Fruit fly (Drosophila melanogaster) Kc167 (cell line): ENCODE data around the gene CG32137.

ENCODE experiments used
- Myc ChIP-seq: fragments of >200 bp; optimal IDR thresholded peaks from 2 replicates; lab custom pipeline; 2017; ENCODE audit warnings: missing external identifiers
- insv ChIP-seq: fragments of >200 bp; optimal IDR thresholded peaks from 3 replicates; lab custom pipeline; 2018; ENCODE audit warnings: missing external identifiers
- psq ChIP-seq: fragments of >200 bp; optimal IDR thresholded peaks from 2 replicates; lab custom pipeline; 2017; ENCODE audit warnings: missing external identifiers
- ttk ChIP-seq: sonication (Bioruptor generic); optimal IDR thresholded peaks from 2 replicates; lab custom pipeline; 2017; ENCODE audit warnings: missing external identifiers

- TF ChIP-seq Myc (lab: Kevin White, UChicago) (no peak), psq (lab: Kevin White, UChicago) (no peak), ttk (lab: Kevin White, UChicago) (no peak), insv (lab: Kevin White, UChicago) (no peak)
These were observed 35.1 kb upstream of the CG32137 start for dm6 chr3L:13904021-13904325.
